Worm (Caenorhabditis elegans): Measurements from ENCODE around the gene cey-4.
A peak's percentile ranks its signal among the peaks of the same experiment; 100 is the strongest.

The cey-4 gene

ce11 chrIII:10868653-10869392 is at the start of gene cey-4, which contains the start of gene vps-50:
Gene cey-4 (minus strand): TSS chrIII:10868703.
Gene vps-50 (plus strand): TSS chrIII:10869193.
- TF ChIP-seq ham-2 (GFP tag; optimal IDR thresholded peaks at IDR 0.05) (no peak), ceh-43 (GFP tag; optimal IDR thresholded peaks at IDR 0.05) (no peak), sptf-1 (tag; optimal IDR thresholded peaks at IDR 0.05) (peak; percentile 23), nhr-12 (tag; optimal IDR thresholded peaks at IDR 0.05) (no peak), ceh-39 (tag; optimal IDR thresholded peaks at IDR 0.05) (no peak), lin-32 (GFP tag; optimal IDR thresholded peaks at IDR 0.05) (no peak), pha-4 (tag; optimal IDR thresholded peaks at IDR 0.05) (no peak), blmp-1 (tag; optimal IDR thresholded peaks at IDR 0.05) (no peak), unc-120 (tag; optimal IDR thresholded peaks at IDR 0.05; ENCODE audit: poor library complexity, severe bottlenecking) (peak; percentile 74), mls-2 (tag; optimal IDR thresholded peaks at IDR 0.05) (no peak), unc-62 (GFP tag; optimal IDR thresholded peaks at IDR 0.05) (no peak), lsy-2 (tag; optimal IDR thresholded peaks at IDR 0.05) (peak; percentile 9), elt-3 (tag; optimal IDR thresholded peaks at IDR 0.05) (no peak), zip-8 (tag; optimal IDR thresholded peaks at IDR 0.05) (no peak), ces-1 (GFP tag; optimal IDR thresholded peaks at IDR 0.05) (peak; percentile 92), ztf-11 (tag; optimal IDR thresholded peaks at IDR 0.05) (no peak), nhr-2 (tag; optimal IDR thresholded peaks at IDR 0.05) (no peak), mep-1 (tag; optimal IDR thresholded peaks at IDR 0.05) (peak; percentile 44), M03D4.4 (tag; optimal IDR thresholded peaks at IDR 0.05) (no peak), cnd-1 (tag; optimal IDR thresholded peaks at IDR 0.05) (no peak), nhr-28 (tag; optimal IDR thresholded peaks at IDR 0.05) (no peak), bed-3 (GFP tag; optimal IDR thresholded peaks at IDR 0.05) (no peak), nhr-237 (tag; optimal IDR thresholded peaks at IDR 0.05) (no peak), unc-39 (tag; optimal IDR thresholded peaks at IDR 0.05) (no peak), nhr-76 (tag; optimal IDR thresholded peaks at IDR 0.05) (no peak), lin-13 (tag; optimal IDR thresholded peaks at IDR 0.05) (no peak), hlh-1 (tag; optimal IDR thresholded peaks at IDR 0.05) (peak; percentile 7), snpc-4 (tag; optimal IDR thresholded peaks at IDR 0.05) (no peak), elt-1 (tag; optimal IDR thresholded peaks at IDR 0.05; ENCODE audit: borderline replicate concordance, insufficient read depth) (no peak), drap-1 (GFP tag; optimal IDR thresholded peaks at IDR 0.05) (no peak), tbx-8 (GFP tag; optimal IDR thresholded peaks at IDR 0.05) (no peak), ceh-83 (GFP tag; optimal IDR thresholded peaks at IDR 0.05) (no peak), flh-1 (GFP tag; optimal IDR thresholded peaks at IDR 0.05) (no peak), mab-5 (tag; optimal IDR thresholded peaks at IDR 0.05) (no peak), sem-2 (GFP tag; optimal IDR thresholded peaks at IDR 0.05) (no peak)

ce11 chrIII:10914971-10915370 is 46.5 kb upstream of the cey-4 start:
- TF ChIP-seq nhr-237 (tag; optimal IDR thresholded peaks at IDR 0.05) (no peak), ces-1 (GFP tag; optimal IDR thresholded peaks at IDR 0.05) (no peak)

- TF ChIP-seq nhr-12 (tag; optimal IDR thresholded peaks at IDR 0.05), result no peak
- TF ChIP-seq blmp-1 (tag; optimal IDR thresholded peaks at IDR 0.05), result peak; percentile 25
Measured at ce11 chrIII:10911160-10911559, 42.7 kb upstream of the cey-4 start, which contains the start of gene cut-6. Gene cut-6 (plus strand): TSS chrIII:10911460.

ce11 chrIII:10909166-10909565 is 40.7 kb upstream of the cey-4 start:
- TF ChIP-seq mep-1 (tag; optimal IDR thresholded peaks at IDR 0.05) (no peak), snpc-4 (tag; optimal IDR thresholded peaks at IDR 0.05) (no peak), sem-2 (GFP tag; optimal IDR thresholded peaks at IDR 0.05) (no peak), ceh-43 (GFP tag; optimal IDR thresholded peaks at IDR 0.05) (no peak), sptf-1 (tag; optimal IDR thresholded peaks at IDR 0.05) (no peak), hlh-1 (tag; optimal IDR thresholded peaks at IDR 0.05) (no peak), M03D4.4 (tag; optimal IDR thresholded peaks at IDR 0.05) (no peak), mab-5 (tag; optimal IDR thresholded peaks at IDR 0.05) (no peak), ztf-11 (tag; optimal IDR thresholded peaks at IDR 0.05) (no peak), lin-32 (GFP tag; optimal IDR thresholded peaks at IDR 0.05) (no peak), elt-1 (tag; optimal IDR thresholded peaks at IDR 0.05; ENCODE audit: borderline replicate concordance, insufficient read depth) (no peak), drap-1 (GFP tag; optimal IDR thresholded peaks at IDR 0.05) (no peak), cnd-1 (tag; optimal IDR thresholded peaks at IDR 0.05) (no peak), ceh-39 (tag; optimal IDR thresholded peaks at IDR 0.05) (no peak), elt-3 (tag; optimal IDR thresholded peaks at IDR 0.05) (no peak), nhr-12 (tag; optimal IDR thresholded peaks at IDR 0.05) (no peak), nhr-237 (tag; optimal IDR thresholded peaks at IDR 0.05) (no peak), zip-8 (tag; optimal IDR thresholded peaks at IDR 0.05) (no peak), ceh-83 (GFP tag; optimal IDR thresholded peaks at IDR 0.05) (no peak), lin-13 (tag; optimal IDR thresholded peaks at IDR 0.05) (no peak)

Measured in whole organism, mixed stage, embryonic.